Fruit fly (Drosophila melanogaster) whole organism, embryonic: ENCODE results near the gene CG8526.

Source experiments
- CG10267 ChIP-seq: fragments of 200-800 bp; sonication (Bioruptor generic); optimal IDR thresholded peaks from 2 replicates; lab custom pipeline; 2018; ENCODE audit warnings: missing biosample characterization, mild to moderate bottlenecking, missing genetic modification characterization, moderate library complexity
- CG10321 ChIP-seq: fragments of 200-800 bp; sonication (Bioruptor generic); IDR thresholded peaks from 2 replicates; pipeline ENCODE4 v1.3.6; 2022; ENCODE audit warnings: missing biosample characterization, missing genetic modification characterization
- CG10543 ChIP-seq: fragments of 200-800 bp; sonication (Bioruptor generic); optimal IDR thresholded peaks from 3 replicates; lab custom pipeline; 2017; ENCODE audit warnings: missing biosample characterization, mild to moderate bottlenecking, missing genetic modification characterization, moderate library complexity
- CG11695 ChIP-seq: fragments of 200-800 bp; sonication (Bioruptor generic); IDR thresholded peaks from 3 replicates; pipeline ENCODE4 v1.3.6; 2022; ENCODE audit warnings: missing biosample characterization, missing genetic modification characterization
- CG14710 ChIP-seq: fragments of 200-800 bp; sonication (Bioruptor generic); optimal IDR thresholded peaks from 3 replicates; lab custom pipeline; 2019; ENCODE audit warnings: missing biosample characterization, mild to moderate bottlenecking, missing genetic modification characterization, moderate library complexity
- CG15514 ChIP-seq: fragments of 200-800 bp; sonication (Bioruptor generic); optimal IDR thresholded peaks from 3 replicates; lab custom pipeline; 2017; ENCODE audit warnings: missing biosample characterization, missing genetic modification characterization, mild to moderate bottlenecking, moderate library complexity, missing genetic modification reagents
- CG1647 ChIP-seq: fragments of 200-800 bp; sonication (Bioruptor generic); optimal IDR thresholded peaks from 3 replicates; lab custom pipeline; 2016; ENCODE audit warnings: missing biosample characterization, missing genetic modification characterization
- CG16813 ChIP-seq: fragments of 200-800 bp; sonication (Bioruptor generic); IDR thresholded peaks from 3 replicates; pipeline ENCODE4 v1.3.6; 2022; ENCODE audit warnings: missing biosample characterization, missing genetic modification characterization; ENCODE audit not compliant: partially characterized antibody
- CG17802 ChIP-seq: fragments of 200-800 bp; sonication (Bioruptor generic); optimal IDR thresholded peaks from 2 replicates; lab custom pipeline; 2018; ENCODE audit warnings: missing biosample characterization, mild to moderate bottlenecking, missing genetic modification characterization, moderate library complexity
- CG2875 ChIP-seq: fragments of 200-800 bp; sonication (Bioruptor generic); optimal IDR thresholded peaks from 2 replicates; lab custom pipeline; 2017; ENCODE audit warnings: missing biosample characterization, mild to moderate bottlenecking, missing genetic modification characterization, missing genetic modification reagents
- CG31441 ChIP-seq: fragments of 200-800 bp; sonication (Bioruptor generic); IDR thresholded peaks from 2 replicates; pipeline ENCODE4 v1.3.6; 2022; ENCODE audit warnings: missing biosample characterization, missing genetic modification characterization
- CG3281 ChIP-seq: fragments of 200-800 bp; sonication (Bioruptor generic); optimal IDR thresholded peaks from 3 replicates; lab custom pipeline; 2017; ENCODE audit warnings: missing biosample characterization, mild to moderate bottlenecking, missing genetic modification characterization
- CG34422 ChIP-seq: fragments of 200-800 bp; sonication (Bioruptor generic); IDR thresholded peaks from 3 replicates; pipeline ENCODE4 v1.3.6; 2022; ENCODE audit warnings: missing biosample characterization, missing genetic modification characterization
- CG4617 ChIP-seq: fragments of 200-800 bp; sonication (Bioruptor generic); optimal IDR thresholded peaks from 3 replicates; lab custom pipeline; 2016; ENCODE audit warnings: missing biosample characterization, missing genetic modification characterization, borderline replicate concordance
- CG5245 ChIP-seq: fragments of 200-800 bp; sonication (Bioruptor generic); optimal IDR thresholded peaks from 3 replicates; lab custom pipeline; 2016; ENCODE audit warnings: missing biosample characterization, missing genetic modification characterization
- CG6175 ChIP-seq: fragments of 200-800 bp; sonication (Bioruptor generic); IDR thresholded peaks from 3 replicates; pipeline ENCODE4 v1.3.6; 2022; ENCODE audit warnings: missing biosample characterization, missing genetic modification characterization
- CG8290 ChIP-seq, 3 experiments: fragments of 200-800 bp; sonication (Bioruptor generic); optimal IDR thresholded peaks; 2 replicates each; lab custom pipeline; 2016 to 2019; ENCODE audit warnings: missing biosample characterization in 3 of 3, missing genetic modification characterization in 3 of 3, mild to moderate bottlenecking in 2 of 3, moderate library complexity in 1 of 3
- CG8478 ChIP-seq: fragments of >200 bp; optimal IDR thresholded peaks from 2 replicates; lab custom pipeline; 2018
- CHES-1-like ChIP-seq: fragments of 200-800 bp; sonication (Bioruptor generic); optimal IDR thresholded peaks from 2 replicates; lab custom pipeline; 2016; ENCODE audit warnings: missing biosample characterization, missing genetic modification characterization
- D ChIP-seq, 2 experiments: fragments of 200-800 bp in 1 of 2; fragments of >200 bp in 1 of 2; sonication (Bioruptor generic) in 1 of 2; optimal IDR thresholded peaks; 2 replicates in 1 of 2; 3 replicates in 1 of 2; lab custom pipeline; 2017; ENCODE audit warnings: mild to moderate bottlenecking in 1 of 2, missing biosample characterization in 1 of 2, missing genetic modification characterization in 1 of 2, missing genetic modification reagents in 1 of 2
- Drgx ChIP-seq: fragments of 200-800 bp; sonication (Bioruptor generic); IDR thresholded peaks from 2 replicates; pipeline ENCODE4 v1.3.6; 2022; ENCODE audit warnings: missing biosample characterization, missing genetic modification characterization
- Ets97D ChIP-seq: fragments of 200-800 bp; sonication (Bioruptor generic); optimal IDR thresholded peaks from 3 replicates; lab custom pipeline; 2016; ENCODE audit warnings: missing biosample characterization, missing genetic modification characterization
- Hmr ChIP-seq: fragments of 200-800 bp; sonication (Bioruptor generic); optimal IDR thresholded peaks from 3 replicates; lab custom pipeline; 2017; ENCODE audit warnings: mild to moderate bottlenecking, missing biosample characterization, missing genetic modification reagents, missing genetic modification characterization
- Myb ChIP-seq: fragments of 200-800 bp; sonication (Bioruptor generic); optimal IDR thresholded peaks from 2 replicates; lab custom pipeline; 2016; ENCODE audit warnings: missing biosample characterization, missing genetic modification characterization
- Nf-YB ChIP-seq: fragments of 200-800 bp; sonication (Bioruptor generic); optimal IDR thresholded peaks from 3 replicates; lab custom pipeline; 2019; ENCODE audit warnings: missing biosample characterization, mild to moderate bottlenecking, missing genetic modification characterization, moderate library complexity
- Opbp ChIP-seq: fragments of 200-800 bp; sonication (Bioruptor generic); IDR thresholded peaks from 3 replicates; pipeline ENCODE4 v1.3.6; 2022; ENCODE audit warnings: missing biosample characterization, missing genetic modification characterization; ENCODE audit not compliant: partially characterized antibody
- PHDP ChIP-seq: fragments of 200-800 bp; sonication (Bioruptor generic); optimal IDR thresholded peaks from 3 replicates; lab custom pipeline; 2018; ENCODE audit warnings: missing biosample characterization, mild to moderate bottlenecking, missing genetic modification characterization, moderate library complexity
- Sry-δ ChIP-seq: fragments of 200-800 bp; sonication (Bioruptor generic); optimal IDR thresholded peaks from 2 replicates; lab custom pipeline; 2016; ENCODE audit warnings: missing biosample characterization, missing genetic modification characterization
- Stat92E ChIP-seq, 3 experiments: fragments of >200 bp in 2 of 3; fragments of 200-800 bp in 1 of 3; sonication (Bioruptor generic) in 1 of 3; optimal IDR thresholded peaks; 2 replicates each; lab custom pipeline; 2017 to 2019; ENCODE audit warnings: missing biosample characterization in 3 of 3, missing genetic modification characterization in 3 of 3, mild to moderate bottlenecking in 1 of 3, moderate library complexity in 1 of 3
- amos ChIP-seq: fragments of 200-800 bp; sonication (Bioruptor generic); IDR thresholded peaks from 2 replicates; pipeline ENCODE4 v1.3.6; 2022; ENCODE audit warnings: missing biosample characterization, missing genetic modification characterization; ENCODE audit not compliant: partially characterized antibody
- chinmo ChIP-seq: fragments of 200-800 bp; sonication (Bioruptor generic); IDR thresholded peaks from 4 replicates; pipeline ENCODE4 v1.3.6; 2022; ENCODE audit warnings: missing biosample characterization, missing genetic modification characterization; ENCODE audit not compliant: partially characterized antibody
- crol ChIP-seq: fragments of 200-800 bp; sonication (Bioruptor generic); IDR thresholded peaks from 2 replicates; pipeline ENCODE4 v1.3.6; 2022; ENCODE audit warnings: missing biosample characterization, missing genetic modification characterization
- dati ChIP-seq: fragments of 200-800 bp; sonication (Bioruptor generic); IDR thresholded peaks from 2 replicates; pipeline ENCODE4 v1.3.6; 2022; ENCODE audit warnings: missing biosample characterization, missing genetic modification characterization
- fu2 ChIP-seq: fragments of 200-800 bp; sonication (Bioruptor generic); optimal IDR thresholded peaks from 2 replicates; lab custom pipeline; 2016; ENCODE audit warnings: missing biosample characterization, missing genetic modification characterization
- gcm ChIP-seq: fragments of 200-800 bp; sonication (Bioruptor generic); optimal IDR thresholded peaks from 2 replicates; lab custom pipeline; 2019; ENCODE audit warnings: missing biosample characterization, mild to moderate bottlenecking, missing genetic modification characterization, moderate library complexity
- gro ChIP-seq: fragments of 200-800 bp; sonication (Bioruptor generic); optimal IDR thresholded peaks from 2 replicates; lab custom pipeline; 2016; ENCODE audit warnings: missing biosample characterization, missing genetic modification characterization
- hbn ChIP-seq: fragments of 200-800 bp; sonication (Bioruptor generic); IDR thresholded peaks from 2 replicates; pipeline ENCODE4 v1.3.6; 2022; ENCODE audit warnings: missing biosample characterization, missing genetic modification characterization; ENCODE audit not compliant: partially characterized antibody
- hkb ChIP-seq, 2 experiments: fragments of 200-800 bp in 1 of 2; fragments of >200 bp in 1 of 2; sonication (Bioruptor generic) in 1 of 2; IDR thresholded peaks in 1 of 2; optimal IDR thresholded peaks in 1 of 2; 2 replicates each; pipeline versions ENCODE4 v1.3.6 to Lab custom; 2017 to 2022; ENCODE audit warnings: missing biosample characterization in 1 of 2, missing genetic modification characterization in 1 of 2
- kah ChIP-seq: fragments of 200-800 bp; sonication (Bioruptor generic); optimal IDR thresholded peaks from 2 replicates; lab custom pipeline; 2018; ENCODE audit warnings: missing biosample characterization, mild to moderate bottlenecking, missing genetic modification characterization
- lab ChIP-seq: fragments of 200-800 bp; sonication (Bioruptor generic); optimal IDR thresholded peaks from 3 replicates; lab custom pipeline; 2017; ENCODE audit warnings: missing biosample characterization, missing genetic modification characterization, mild to moderate bottlenecking, moderate library complexity, missing genetic modification reagents
- nom ChIP-seq: fragments of 200-800 bp; sonication (Bioruptor generic); optimal IDR thresholded peaks from 2 replicates; lab custom pipeline; 2017; ENCODE audit warnings: missing biosample characterization, missing genetic modification characterization, mild to moderate bottlenecking, moderate library complexity, missing genetic modification reagents
- pan ChIP-seq, 4 experiments: fragments of >200 bp in 3 of 4; fragments of 200-800 bp in 1 of 4; sonication (Bioruptor generic) in 1 of 4; optimal IDR thresholded peaks in 3 of 4; IDR thresholded peaks in 1 of 4; 2 replicates each; pipeline versions ENCODE4 v1.3.6 to Lab custom; 2017 to 2022; ENCODE audit warnings: missing biosample characterization in 2 of 4, missing genetic modification characterization in 2 of 4, mixed read lengths in 1 of 4
- ttk ChIP-seq: fragments of 200-800 bp; sonication (Bioruptor generic); IDR thresholded peaks from 2 replicates; pipeline ENCODE4 v2.1.2; 2022; ENCODE audit warnings: missing biosample characterization, missing genetic modification characterization
- vnd ChIP-seq: fragments of 200-800 bp; sonication (Bioruptor generic); IDR thresholded peaks from 3 replicates; pipeline ENCODE4 v1.3.6; 2022; ENCODE audit warnings: missing biosample characterization, missing genetic modification characterization; ENCODE audit not compliant: partially characterized antibody
- wek ChIP-seq: fragments of 200-800 bp; sonication (Bioruptor generic); optimal IDR thresholded peaks from 3 replicates; lab custom pipeline; 2018; ENCODE audit warnings: missing biosample characterization, mild to moderate bottlenecking, missing genetic modification characterization, moderate library complexity

CG8526 gene

dm6 chr3R:9808946-9809545 lies 8.0 kb downstream of the CG8526 start, which contains the start of gene FBXO11:
Gene FBXO11 (minus strand): TSS chr3R:9809368.
- TF ChIP-seq Ets97D (GFP tag; lab: Kevin White, UChicago) (peak; percentile 49), CG8478 (lab: Kevin White, UChicago) (peak; percentile 95), PHDP (tag; lab: Kevin White, UChicago) (no peak), Nf-YB (GFP tag; lab: Kevin White, UChicago) (peak; percentile 72), lab (GFP tag; lab: Kevin White, UChicago) (no peak), CG3281 (peak; percentile 15), CG6175 (GFP tag; lab: Robert Waterston, UW) (no peak), fu2 (GFP tag; lab: Kevin White, UChicago) (peak; percentile 14), Opbp (GFP tag; lab: Robert Waterston, UW) (0 out of 3 replicates have a peak, but pooled peaks have one; percentile 34), amos (GFP tag; lab: Robert Waterston, UW) (peak; percentile 36; the same call in 1 of the 2 replicates), kah (GFP tag; lab: Kevin White, UChicago) (peak; percentile 66), CG16813 (GFP tag; lab: Robert Waterston, UW) (peak; percentile 18; the same call in 1 of the 3 replicates), crol (peak; percentile 74), nom (GFP tag; lab: Kevin White, UChicago) (peak; percentile 90), dati (GFP tag; lab: Robert Waterston, UW) (no peak), chinmo (GFP tag; lab: Robert Waterston, UW) (peak; percentile 69; the same call in 1 of the 4 replicates), ttk (GFP tag; lab: Robert Waterston, UW) (peak; percentile 13; the same call in 1 of the 2 replicates), gcm (GFP tag; lab: Kevin White, UChicago) (peak; percentile 7), CG8290 (GFP tag; optimal IDR thresholded peaks at IDR 0.05; lab: Kevin White, UChicago) (peak; percentile 7), CG8290 (tag; optimal IDR thresholded peaks at IDR 0.05; lab: Kevin White, UChicago) (no peak), CHES-1-like (peak; percentile 58), CG15514 (GFP tag; lab: Kevin White, UChicago) (peak; percentile 40), CG14710 (tag; lab: Kevin White, UChicago) (peak; percentile 36), pan (optimal IDR thresholded peaks at IDR 0.05; lab: Kevin White, UChicago) (no peak), pan (GFP tag; optimal IDR thresholded peaks at IDR 0.05 in 1 of 2, IDR thresholded peaks at IDR 0.05 in 1 of 2) (no peak), hbn (GFP tag; lab: Robert Waterston, UW) (peak; percentile 62), hkb (optimal IDR thresholded peaks at IDR 0.05; lab: Kevin White, UChicago) (peak; percentile 72), hkb (GFP tag; IDR thresholded peaks at IDR 0.05; lab: Robert Waterston, UW) (no peak), Drgx (peak; percentile 76), CG1647 (no peak), Stat92E (GFP tag; optimal IDR thresholded peaks at IDR 0.05; lab: Kevin White, UChicago) (peak in 1 of 3 experiments; percentile 83), CG34422 (GFP tag; lab: Robert Waterston, UW) (peak; percentile 79; the same call in 1 of the 3 replicates), gro (peak; percentile 62), CG2875 (GFP tag; lab: Kevin White, UChicago) (no peak), CG17802 (tag; lab: Kevin White, UChicago) (no peak), CG5245 (GFP tag; lab: Kevin White, UChicago) (no peak), Myb (GFP tag; lab: Kevin White, UChicago) (peak; percentile 30), CG11695 (no peak), Hmr (peak; percentile 51), vnd (0 out of 3 replicates have a peak, but pooled peaks have one; percentile 24), CG10267 (tag; lab: Kevin White, UChicago) (peak; percentile 53), D (optimal IDR thresholded peaks at IDR 0.05; lab: Kevin White, UChicago) (peak; percentile 96), D (GFP tag; optimal IDR thresholded peaks at IDR 0.05; lab: Kevin White, UChicago) (peak; percentile 61), wek (peak; percentile 23), CG10543 (GFP tag; lab: Kevin White, UChicago) (peak; percentile 2), CG4617 (GFP tag; lab: Kevin White, UChicago) (peak; percentile 100), Sry-δ (GFP tag; lab: Kevin White, UChicago) (peak; percentile 60), CG10321 (GFP tag; lab: Robert Waterston, UW) (peak; percentile 98), CG31441 (GFP tag; lab: Robert Waterston, UW) (0 out of 2 replicates have a peak, but pooled peaks have one; percentile 40)
